Fruit fly (Drosophila melanogaster) Kc167 (cell line): ENCODE results near the gene gig.

Experiments
- Myc ChIP-seq: fragments of >200 bp; optimal IDR thresholded peaks from 2 replicates; lab custom pipeline; 2017; ENCODE audit warnings: missing external identifiers
- Sin3A ChIP-seq: fragments of >200 bp; optimal IDR thresholded peaks from 2 replicates; lab custom pipeline; 2018; ENCODE audit warnings: missing external identifiers
- h ChIP-seq: fragments of >200 bp; optimal IDR thresholded peaks from 3 replicates; lab custom pipeline; 2018; ENCODE audit warnings: missing external identifiers
- insv ChIP-seq: fragments of >200 bp; optimal IDR thresholded peaks from 3 replicates; lab custom pipeline; 2018; ENCODE audit warnings: missing external identifiers
- psq ChIP-seq: fragments of >200 bp; optimal IDR thresholded peaks from 2 replicates; lab custom pipeline; 2017; ENCODE audit warnings: missing external identifiers
- ttk ChIP-seq: sonication (Bioruptor generic); optimal IDR thresholded peaks from 2 replicates; lab custom pipeline; 2017; ENCODE audit warnings: missing external identifiers

DNA sequence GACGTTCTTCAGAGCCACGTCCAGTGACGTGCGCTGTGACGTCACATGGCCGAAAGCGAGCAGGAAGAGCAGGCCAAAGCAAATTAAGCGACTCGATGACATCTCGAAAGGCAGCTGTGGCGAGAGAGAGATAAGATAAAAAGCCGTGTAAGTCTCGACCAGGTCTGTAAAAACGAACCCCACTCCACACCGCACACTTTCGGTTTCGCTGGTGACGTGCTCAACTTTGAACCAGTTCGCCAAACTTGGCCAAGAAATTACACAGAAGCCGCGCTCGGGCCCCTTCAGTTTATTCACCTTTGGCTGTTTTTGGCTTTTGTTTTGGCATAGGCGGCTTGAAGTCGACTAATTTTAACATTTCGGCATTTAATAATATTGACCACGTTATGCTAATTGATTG is 2.9 kb upstream of the gig start:
- TF ChIP-seq h (lab: Kevin White, UChicago) (no peak), psq (no peak), Sin3A (lab: Kevin White, UChicago) (no peak), insv (lab: Kevin White, UChicago) (no peak), Myc (lab: Kevin White, UChicago) (no peak), ttk (lab: Kevin White, UChicago) (no peak)
